Worm (Caenorhabditis elegans) whole organism, late embryonic: ENCODE data around the gene hira-1.

Experiments
- K09A11.1 ChIP-seq: sonication (generic microtip); optimal IDR thresholded peaks from 2 replicates; lab custom pipeline; 2017; ENCODE audit warnings: antibody characterized with exemption, mild to moderate bottlenecking, missing genetic modification characterization, missing compliant biosample characterization; ENCODE audit not compliant: insufficient read depth
- ama-1 ChIP-seq: fragments of 150-350 bp; optimal IDR thresholded peaks from 2 replicates; lab custom pipeline; 2014
- ceh-19 ChIP-seq: fragments of 200-800 bp; sonication (Bioruptor generic); optimal IDR thresholded peaks from 2 replicates; lab custom pipeline; 2018; ENCODE audit warnings: mild to moderate bottlenecking, missing genetic modification characterization, missing compliant biosample characterization
- ceh-24 ChIP-seq: sonication (generic microtip); optimal IDR thresholded peaks from 2 replicates; lab custom pipeline; 2016; ENCODE audit warnings: mild to moderate bottlenecking, missing genetic modification characterization, missing compliant biosample characterization
- ceh-31 ChIP-seq: sonication (generic microtip); optimal IDR thresholded peaks from 2 replicates; lab custom pipeline; 2016; ENCODE audit warnings: missing genetic modification characterization, missing compliant biosample characterization
- ceh-45 ChIP-seq: fragments of 200-800 bp; sonication (Bioruptor generic); IDR thresholded peaks from 2 replicates; pipeline ENCODE4 v1.3.6; 2022; ENCODE audit warnings: missing genetic modification reagents, missing genetic modification characterization, missing compliant biosample characterization
- eyg-1 ChIP-seq: sonication (generic microtip); optimal IDR thresholded peaks from 2 replicates; lab custom pipeline; 2016; ENCODE audit warnings: missing genotype, missing genetic modification characterization, missing compliant biosample characterization
- fkh-6 ChIP-seq: sonication (generic microtip); optimal IDR thresholded peaks from 2 replicates; lab custom pipeline; 2016; ENCODE audit warnings: missing genetic modification characterization, missing compliant biosample characterization
- pag-3 ChIP-seq: sonication (generic microtip); optimal IDR thresholded peaks from 2 replicates; lab custom pipeline; 2016; ENCODE audit warnings: missing compliant biosample characterization, missing genetic modification characterization, borderline replicate concordance
- pat-9 ChIP-seq: fragments of 200-800 bp; sonication (Bioruptor generic); optimal IDR thresholded peaks from 2 replicates; lab custom pipeline; 2018; ENCODE audit warnings: mild to moderate bottlenecking, missing genetic modification characterization, moderate library complexity, missing compliant biosample characterization
- ttx-3 ChIP-seq: sonication (generic microtip); optimal IDR thresholded peaks from 2 replicates; lab custom pipeline; 2016; ENCODE audit warnings: missing genetic modification reagents, missing genetic modification characterization, missing compliant biosample characterization
- unc-42 ChIP-seq: sonication (generic microtip); optimal IDR thresholded peaks from 2 replicates; lab custom pipeline; 2016; ENCODE audit warnings: missing genotype, missing genetic modification characterization, missing compliant biosample characterization

DNA sequence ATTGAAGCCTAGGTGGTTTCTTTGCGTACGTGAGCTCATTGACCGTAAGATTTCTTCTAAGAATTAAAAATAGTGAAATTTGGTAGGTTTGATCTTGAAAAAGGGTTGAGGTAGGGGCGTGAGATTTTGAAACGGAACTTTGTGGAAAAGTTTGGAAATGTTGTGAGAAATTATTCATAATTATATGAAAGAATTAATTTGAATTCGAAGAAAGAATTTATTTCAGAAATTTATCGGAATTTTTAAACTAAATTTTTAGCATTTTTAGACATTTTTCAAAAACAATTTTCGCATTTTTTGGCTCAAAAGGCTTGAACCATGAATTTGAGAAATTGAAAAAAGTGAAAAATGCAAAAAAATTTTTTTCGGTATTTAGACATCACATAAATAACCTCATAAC is 23.2 kb downstream of the hira-1 start:
- TF ChIP-seq ceh-24 (tag; lab: Kevin White, UChicago) (no peak), fkh-6 (tag; lab: Kevin White, UChicago) (no peak), pag-3 (tag; lab: Kevin White, UChicago) (no peak), K09A11.1 (no peak), unc-42 (no peak), ceh-45 (GFP tag; lab: Robert Waterston, UW) (no peak), ama-1 (lab: Kevin White, UChicago) (no peak), ttx-3 (tag; lab: Kevin White, UChicago) (no peak), eyg-1 (tag; lab: Kevin White, UChicago) (no peak), pat-9 (tag; lab: Kevin White, UChicago) (no peak), ceh-19 (GFP tag; lab: Kevin White, UChicago) (no peak), ceh-31 (no peak)
